Worm (Caenorhabditis elegans) whole organism, L1 larva: ENCODE data around the gene T28D6.6.
A peak's percentile ranks its signal among the peaks of the same experiment; 100 is the strongest.

ENCODE experiments used
- C04F5.9 ChIP-seq: sonication (generic microtip); optimal IDR thresholded peaks from 2 replicates; lab custom pipeline; 2016; ENCODE audit warnings: missing genetic modification characterization, missing compliant biosample characterization
- C16A3.4 ChIP-seq: fragments of 150-350 bp; optimal IDR thresholded peaks from 2 replicates; lab custom pipeline; 2014; ENCODE audit warnings: missing biosample characterization, missing genetic modification characterization
- Y116A8C.19 ChIP-seq: sonication (generic microtip); optimal IDR thresholded peaks from 2 replicates; lab custom pipeline; 2016; ENCODE audit warnings: missing compliant biosample characterization, missing genetic modification characterization, borderline replicate concordance
- aly-2 ChIP-seq: fragments of 150-350 bp; optimal IDR thresholded peaks from 2 replicates; lab custom pipeline; 2014; ENCODE audit warnings: missing biosample characterization, missing genetic modification characterization
- ama-1 ChIP-seq: fragments of 150-350 bp; optimal IDR thresholded peaks from 2 replicates; lab custom pipeline; 2014
- ceh-8 ChIP-seq: fragments of 200-800 bp; sonication (Bioruptor generic); optimal IDR thresholded peaks from 2 replicates; lab custom pipeline; 2018; ENCODE audit warnings: mild to moderate bottlenecking, missing genetic modification characterization, moderate library complexity, missing compliant biosample characterization
- ceh-82 ChIP-seq, 3 experiments: fragments of 150-350 bp in 1 of 3; sonication (generic microtip) in 2 of 3; optimal IDR thresholded peaks; 2 replicates each; lab custom pipeline; 2014 to 2017; ENCODE audit warnings: missing biosample characterization in 3 of 3, missing genetic modification characterization in 3 of 3
- ces-1 ChIP-seq: fragments of 150-350 bp; optimal IDR thresholded peaks from 2 replicates; lab custom pipeline; 2014; ENCODE audit warnings: missing biosample characterization, missing genetic modification reagents, missing genetic modification characterization
- dsc-1 ChIP-seq: sonication (generic microtip); optimal IDR thresholded peaks from 2 replicates; lab custom pipeline; 2016; ENCODE audit warnings: mild to moderate bottlenecking, missing genetic modification characterization, missing compliant biosample characterization
- efl-1 ChIP-seq, 4 experiments: fragments of 150-350 bp; optimal IDR thresholded peaks in 3 of 4; peaks in 1 of 4; 1 replicate in 1 of 4; 2 replicates in 3 of 4; lab custom pipeline; 2014; ENCODE audit warnings: missing biosample characterization in 2 of 4, missing genetic modification characterization in 2 of 4, missing genetic modification reagents in 2 of 4
- efl-3 ChIP-seq: fragments of 200-800 bp; sonication (Bioruptor generic); optimal IDR thresholded peaks from 2 replicates; lab custom pipeline; 2018; ENCODE audit warnings: mild to moderate bottlenecking, missing genetic modification characterization, missing compliant biosample characterization
- egl-27 ChIP-seq, 2 experiments: fragments of 150-350 bp in 1 of 2; sonication (generic microtip); optimal IDR thresholded peaks; 3 replicates each; lab custom pipeline; 2017 to 2018; ENCODE audit warnings: missing biosample characterization in 2 of 2, missing genetic modification characterization in 2 of 2, missing genetic modification reagents in 2 of 2
- ets-5 ChIP-seq: fragments of 200-800 bp; sonication (Bioruptor generic); IDR thresholded peaks from 2 replicates; pipeline ENCODE4 v1.3.6; 2022; ENCODE audit warnings: missing genetic modification characterization, missing compliant biosample characterization
- fkh-4 ChIP-seq: sonication (generic microtip); optimal IDR thresholded peaks from 2 replicates; lab custom pipeline; 2016; ENCODE audit warnings: missing compliant biosample characterization, missing genetic modification characterization, borderline replicate concordance
- grh-1 ChIP-seq: fragments of 200-800 bp; sonication (Bioruptor generic); IDR thresholded peaks from 2 replicates; pipeline ENCODE4 v1.3.6; 2022; ENCODE audit warnings: missing genetic modification reagents, missing genetic modification characterization, missing compliant biosample characterization
- hlh-4 ChIP-seq: sonication (generic microtip); optimal IDR thresholded peaks from 2 replicates; lab custom pipeline; 2016; ENCODE audit warnings: mild to moderate bottlenecking, missing genetic modification characterization, missing compliant biosample characterization
- hpl-2 ChIP-seq: fragments of 150-350 bp; optimal IDR thresholded peaks from 2 replicates; lab custom pipeline; 2014; ENCODE audit warnings: missing biosample characterization, missing genetic modification reagents, missing genetic modification characterization
- lin-14 ChIP-seq: fragments of 200-800 bp; sonication (Bioruptor generic); optimal IDR thresholded peaks from 2 replicates; lab custom pipeline; 2018; ENCODE audit warnings: mild to moderate bottlenecking, missing genetic modification characterization, moderate library complexity, missing compliant biosample characterization
- lin-35 ChIP-seq, 2 experiments: fragments of 150-350 bp; optimal IDR thresholded peaks; 2 replicates each; lab custom pipeline; 2014; ENCODE audit warnings: missing biosample characterization in 2 of 2, missing genetic modification characterization in 2 of 2, missing genetic modification reagents in 2 of 2
- lin-39 ChIP-seq: fragments of 150-350 bp; optimal IDR thresholded peaks from 2 replicates; lab custom pipeline; 2014; ENCODE audit warnings: missing biosample characterization, missing genetic modification reagents, missing genetic modification characterization
- lir-3 ChIP-seq: sonication (generic microtip); optimal IDR thresholded peaks from 2 replicates; lab custom pipeline; 2016; ENCODE audit warnings: mild to moderate bottlenecking, missing genetic modification characterization, moderate library complexity, missing compliant biosample characterization; ENCODE audit not compliant: poor library complexity
- lsy-2 ChIP-seq, 2 experiments: fragments of 150-350 bp; optimal IDR thresholded peaks; 2 replicates each; lab custom pipeline; 2014; ENCODE audit warnings: missing biosample characterization in 2 of 2, missing genetic modification characterization in 2 of 2
- mab-9 ChIP-seq: fragments of 200-800 bp; sonication (Bioruptor generic); IDR thresholded peaks from 2 replicates; pipeline ENCODE4 v1.3.6; 2022; ENCODE audit warnings: missing genetic modification reagents, missing genetic modification characterization, missing compliant biosample characterization
- mef-2 ChIP-seq: fragments of 150-350 bp; optimal IDR thresholded peaks from 2 replicates; lab custom pipeline; 2014; ENCODE audit warnings: missing biosample characterization, missing genetic modification characterization
- nhr-12 ChIP-seq: sonication (generic microtip); optimal IDR thresholded peaks from 2 replicates; lab custom pipeline; 2017; ENCODE audit warnings: missing biosample characterization, missing genetic modification characterization
- nhr-237 ChIP-seq: fragments of 150-350 bp; optimal IDR thresholded peaks from 2 replicates; lab custom pipeline; 2014; ENCODE audit warnings: missing biosample characterization, missing genetic modification characterization
- nhr-28 ChIP-seq: fragments of 150-350 bp; optimal IDR thresholded peaks from 2 replicates; lab custom pipeline; 2014; ENCODE audit warnings: missing biosample characterization, missing genetic modification characterization
- nhr-47 ChIP-seq: sonication (generic microtip); optimal IDR thresholded peaks from 2 replicates; lab custom pipeline; 2016; ENCODE audit warnings: mild to moderate bottlenecking, missing genetic modification characterization, moderate library complexity, missing compliant biosample characterization
- nhr-71 ChIP-seq: sonication (generic microtip); optimal IDR thresholded peaks from 2 replicates; lab custom pipeline; 2016; ENCODE audit warnings: mild to moderate bottlenecking, missing genetic modification characterization, moderate library complexity, missing compliant biosample characterization
- nhr-76 ChIP-seq: sonication (generic microtip); optimal IDR thresholded peaks from 2 replicates; lab custom pipeline; 2017; ENCODE audit warnings: missing biosample characterization, missing genetic modification characterization
- nhr-84 ChIP-seq: sonication (generic microtip); optimal IDR thresholded peaks from 2 replicates; lab custom pipeline; 2017; ENCODE audit warnings: missing biosample characterization, missing genetic modification characterization
- pag-3 ChIP-seq: sonication (generic microtip); optimal IDR thresholded peaks from 2 replicates; lab custom pipeline; 2017; ENCODE audit warnings: missing genetic modification characterization, mild to moderate bottlenecking, missing compliant biosample characterization, antibody characterized with exemption, borderline replicate concordance; ENCODE audit not compliant: insufficient read depth
- rnt-1 ChIP-seq: sonication (generic microtip); optimal IDR thresholded peaks from 2 replicates; lab custom pipeline; 2016; ENCODE audit warnings: mild to moderate bottlenecking, missing genetic modification characterization, moderate library complexity, missing compliant biosample characterization
- snpc-4 ChIP-seq: fragments of 150-350 bp; optimal IDR thresholded peaks from 2 replicates; lab custom pipeline; 2014; ENCODE audit warnings: missing biosample characterization, missing genetic modification characterization
- sptf-1 ChIP-seq: fragments of 150-350 bp; optimal IDR thresholded peaks from 2 replicates; lab custom pipeline; 2014; ENCODE audit warnings: missing biosample characterization, missing genetic modification characterization
- sup-37 ChIP-seq: fragments of 200-800 bp; sonication (Bioruptor generic); optimal IDR thresholded peaks from 2 replicates; lab custom pipeline; 2018; ENCODE audit warnings: mild to moderate bottlenecking, missing genetic modification characterization, missing compliant biosample characterization
- swsn-7 ChIP-seq: sonication (generic microtip); optimal IDR thresholded peaks from 2 replicates; lab custom pipeline; 2016; ENCODE audit warnings: missing genetic modification characterization, missing compliant biosample characterization
- tbx-2 ChIP-seq: sonication (generic microtip); optimal IDR thresholded peaks from 2 replicates; lab custom pipeline; 2016; ENCODE audit warnings: missing genetic modification characterization, missing compliant biosample characterization
- tlp-1 ChIP-seq: fragments of 150-350 bp; optimal IDR thresholded peaks from 2 replicates; lab custom pipeline; 2014; ENCODE audit warnings: missing biosample characterization, missing genetic modification characterization
- unc-130 ChIP-seq: fragments of 150-350 bp; optimal IDR thresholded peaks from 2 replicates; lab custom pipeline; 2017; ENCODE audit warnings: missing biosample characterization, missing genetic modification characterization, inconsistent platforms
- unc-62 ChIP-seq: fragments of 150-350 bp; optimal IDR thresholded peaks from 2 replicates; lab custom pipeline; 2014; ENCODE audit warnings: missing biosample characterization, missing genetic modification reagents, missing genetic modification characterization
- unc-98 ChIP-seq: fragments of 200-800 bp; sonication (Bioruptor generic); IDR thresholded peaks from 2 replicates; pipeline ENCODE4 v1.3.6; 2022; ENCODE audit warnings: missing genetic modification characterization, missing compliant biosample characterization
- vab-15 ChIP-seq: sonication (generic microtip); optimal IDR thresholded peaks from 2 replicates; lab custom pipeline; 2017; ENCODE audit warnings: missing genotype, mild to moderate bottlenecking, missing genetic modification characterization, missing compliant biosample characterization
- xbp-1 ChIP-seq: sonication (generic microtip); optimal IDR thresholded peaks from 2 replicates; lab custom pipeline; 2016; ENCODE audit warnings: missing genetic modification characterization, missing compliant biosample characterization
- zag-1 ChIP-seq: fragments of 150-350 bp; optimal IDR thresholded peaks from 2 replicates; lab custom pipeline; 2014; ENCODE audit warnings: missing biosample characterization, missing genetic modification characterization
- zip-4 ChIP-seq: fragments of 200-800 bp; sonication (Bioruptor generic); optimal IDR thresholded peaks from 2 replicates; lab custom pipeline; 2018; ENCODE audit warnings: mild to moderate bottlenecking, missing genetic modification characterization, moderate library complexity, missing compliant biosample characterization
- ztf-11 ChIP-seq, 2 experiments: sonication (generic microtip); optimal IDR thresholded peaks; 2 replicates each; lab custom pipeline; 2016 to 2017; ENCODE audit warnings: missing genetic modification characterization in 2 of 2, missing biosample characterization in 1 of 2, missing compliant biosample characterization in 1 of 2

Gene T28D6.6

ce11 chrIII:11372199-11372938 lies 29.5 kb upstream of the T28D6.6 start:
- TF ChIP-seq Y116A8C.19 (tag; lab: Kevin White, UChicago) (no peak), unc-98 (no peak), nhr-12 (tag; lab: Kevin White, UChicago) (no peak), efl-3 (no peak), dsc-1 (tag; lab: Kevin White, UChicago) (no peak), vab-15 (no peak), mab-9 (GFP tag; lab: Robert Waterston, UW) (no peak), nhr-47 (no peak), grh-1 (GFP tag; lab: Robert Waterston, UW) (no peak), lin-39 (no peak), ets-5 (no peak), nhr-84 (tag; lab: Kevin White, UChicago) (no peak), snpc-4 (peak; percentile 89), fkh-4 (tag; lab: Kevin White, UChicago) (no peak), ceh-82 (tag; optimal IDR thresholded peaks at IDR 0.05; lab: Kevin White, UChicago) (no peak), pag-3 (tag; lab: Kevin White, UChicago) (no peak), efl-1 (optimal IDR thresholded peaks at IDR 0.05; lab: Kevin White, UChicago) (no peak), efl-1 (GFP tag; optimal IDR thresholded peaks at IDR 0.05 in 1 of 2; lab: Kevin White, UChicago) (peak in 1 of 2 experiments; percentile 84)

- TF ChIP-seq zip-4 (no peak), egl-27 (tag; optimal IDR thresholded peaks at IDR 0.05; lab: Kevin White, UChicago) (no peak), unc-98 (no peak), Y116A8C.19 (tag; lab: Kevin White, UChicago) (no peak), swsn-7 (tag; lab: Kevin White, UChicago) (no peak), rnt-1 (tag; lab: Kevin White, UChicago) (no peak), aly-2 (tag; lab: Kevin White, UChicago) (no peak), mab-9 (GFP tag; lab: Robert Waterston, UW) (no peak), nhr-237 (tag; lab: Kevin White, UChicago) (no peak), nhr-47 (no peak), unc-130 (tag; lab: Kevin White, UChicago) (no peak), sptf-1 (tag; lab: Kevin White, UChicago) (no peak), zag-1 (tag; lab: Kevin White, UChicago) (no peak), pag-3 (tag; lab: Kevin White, UChicago) (no peak), sup-37 (GFP tag; lab: Kevin White, UChicago) (no peak)
These were observed 28.8 kb upstream of the T28D6.6 start, which contains the start of gene tba-7 for ce11 chrIII:11371688-11372087. TSS of gene tba-7 (minus strand) at chrIII:11371788.

DNA sequence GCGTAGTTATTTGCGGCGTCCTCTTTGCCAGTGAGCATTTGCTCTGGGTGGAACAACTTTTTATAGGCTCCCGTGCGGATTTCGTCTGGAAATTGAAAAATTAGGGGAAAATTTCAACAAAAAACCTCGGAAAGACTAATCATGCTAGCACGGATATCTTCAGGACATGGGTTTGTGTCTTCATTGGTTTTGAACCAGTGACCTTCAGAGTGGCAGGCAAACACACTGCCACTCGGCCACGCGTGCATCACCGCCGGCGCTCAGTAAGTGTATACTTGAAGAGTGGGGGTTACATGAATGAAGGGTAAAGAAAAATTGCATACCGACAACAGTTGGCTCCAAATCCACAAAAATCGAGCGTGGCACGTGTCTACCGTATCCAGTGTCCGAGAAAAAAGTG lies 28.3 kb upstream of the T28D6.6 start:
- TF ChIP-seq lin-14 (GFP tag; lab: Kevin White, UChicago): peak; percentile 55
- TF ChIP-seq lin-35 (GFP tag; optimal IDR thresholded peaks at IDR 0.05; lab: Kevin White, UChicago): peak; percentile 58 to 73
- TF ChIP-seq C16A3.4: peak; percentile 73
- peak; percentile 64 for TF ChIP-seq tbx-2
- TF ChIP-seq nhr-71 (tag; lab: Kevin White, UChicago): no peak
- TF ChIP-seq zip-4: peak; percentile 36
- no peak for TF ChIP-seq C04F5.9 (tag; lab: Kevin White, UChicago)
- peak; percentile 81 for TF ChIP-seq rnt-1 (tag; lab: Kevin White, UChicago)
- TF ChIP-seq hlh-4 (tag; lab: Kevin White, UChicago): no peak
- no peak for TF ChIP-seq nhr-28 (tag; lab: Kevin White, UChicago)
- no peak for TF ChIP-seq mef-2 (tag; lab: Kevin White, UChicago)
- TF ChIP-seq hpl-2 (GFP tag; lab: Kevin White, UChicago): no peak
- TF ChIP-seq lir-3: no peak
- no peak for TF ChIP-seq ceh-8 (GFP tag; lab: Kevin White, UChicago)
- TF ChIP-seq ama-1: no peak
- TF ChIP-seq tlp-1 (tag; lab: Kevin White, UChicago): no peak
- no peak for TF ChIP-seq sup-37 (GFP tag; lab: Kevin White, UChicago)
- TF ChIP-seq unc-62 (GFP tag; lab: Kevin White, UChicago): no peak
- TF ChIP-seq ces-1 (GFP tag; lab: Kevin White, UChicago): no peak
- peak in 1 of 2 experiments; percentile 53 for TF ChIP-seq ztf-11 (tag; optimal IDR thresholded peaks at IDR 0.05; lab: Kevin White, UChicago)
- TF ChIP-seq lsy-2 (tag; optimal IDR thresholded peaks at IDR 0.05; lab: Kevin White, UChicago): peak; percentile 42 to 64
- TF ChIP-seq xbp-1 (tag; lab: Kevin White, UChicago): peak; percentile 62
- no peak for TF ChIP-seq nhr-76 (tag; lab: Kevin White, UChicago)
- no peak for TF ChIP-seq pag-3 (tag; lab: Kevin White, UChicago)
- no peak for TF ChIP-seq ets-5
